ENCODE assay signal across 4 worm cellular contexts in genomic region chrIII:7733563-7733962, ce11.
TF ChIP-seq lines count a peak whose summit lies in the region.

No protein-coding gene starts in this region.

TF ChIP-seq in whole organism, L2 larva, 48 proteins besides CTCF, POLR2A, EP300 and RAD21:
- no peak for TF ChIP-seq unc-55 (GFP tag; optimal IDR thresholded peaks at IDR 0.05; lab: Kevin White, UChicago)
- no peak for TF ChIP-seq nhr-237 (tag; optimal IDR thresholded peaks at IDR 0.05; lab: Kevin White, UChicago)
- no peak for TF ChIP-seq R02D3.7 (tag; optimal IDR thresholded peaks at IDR 0.05; lab: Kevin White, UChicago)
- no peak for TF ChIP-seq nhr-77 (tag; optimal IDR thresholded peaks at IDR 0.05; lab: Kevin White, UChicago)
- TF ChIP-seq nhr-25 (tag; optimal IDR thresholded peaks at IDR 0.05; lab: Kevin White, UChicago) = peak; percentile 4
- TF ChIP-seq nhr-129 (tag; optimal IDR thresholded peaks at IDR 0.05; lab: Kevin White, UChicago) = peak; percentile 22

TF ChIP-seq in whole organism, L4 larva, 104 proteins besides CTCF, POLR2A, EP300 and RAD21:
- TF ChIP-seq madf-9 (GFP tag; conservative IDR thresholded peaks at IDR 0.05; lab: Robert Waterston, UW) = no peak
- TF ChIP-seq lin-1 (GFP tag; IDR thresholded peaks at IDR 0.05; lab: Robert Waterston, UW) = 0 out of 2 replicates have a peak, but pooled peaks have one; percentile 15

TF ChIP-seq in whole organism, late embryonic, 69 proteins besides CTCF, POLR2A, EP300 and RAD21:
- TF ChIP-seq nfya-1 (tag; optimal IDR thresholded peaks at IDR 0.05; lab: Kevin White, UChicago) (peak; percentile 2), ceh-31 (tag; optimal IDR thresholded peaks at IDR 0.05; lab: Kevin White, UChicago) (peak; percentile 2), ceh-45 (GFP tag; IDR thresholded peaks at IDR 0.05; lab: Robert Waterston, UW) (no peak), C38D4.7 (GFP tag; optimal IDR thresholded peaks at IDR 0.05; lab: Kevin White, UChicago) (no peak), ahr-1 (tag; optimal IDR thresholded peaks at IDR 0.05; lab: Kevin White, UChicago) (no peak)
TF ChIP-seq in whole organism, late embryonic: peak in this region for 2.

TF ChIP-seq in whole organism, mixed stage, embryonic, 35 proteins besides CTCF, POLR2A, EP300 and RAD21:
- TF ChIP-seq nhr-2 (tag; optimal IDR thresholded peaks at IDR 0.05; lab: Kevin White, UChicago) (peak; percentile 27), ham-2 (GFP tag; optimal IDR thresholded peaks at IDR 0.05; lab: Kevin White, UChicago) (peak; percentile 45), sptf-1 (tag; optimal IDR thresholded peaks at IDR 0.05; lab: Kevin White, UChicago) (no peak)
